Fruit fly (Drosophila melanogaster): ENCODE measurements around the gene RpL30.
A peak's percentile ranks its signal among the peaks of the same experiment; 100 is the strongest.

RpL30 gene

dm6 chr2L:19051534-19052100 lies 42.5 kb upstream of the RpL30 start, which contains the start of gene Rpn3 (continued):
- TF ChIP-seq CG7786 (GFP tag; optimal IDR thresholded peaks at IDR 0.05), result peak; percentile 83
- TF ChIP-seq CG17829 (tag; optimal IDR thresholded peaks at IDR 0.05), result peak; percentile 88
- TF ChIP-seq insv (GFP tag; optimal IDR thresholded peaks at IDR 0.05), result no peak
- TF ChIP-seq CG7271 (tag; optimal IDR thresholded peaks at IDR 0.05), result peak; percentile 63
- peak; percentile 13 for TF ChIP-seq Fer2 (tag; optimal IDR thresholded peaks at IDR 0.05)
- no peak for TF ChIP-seq CG6813 (GFP tag; optimal IDR thresholded peaks at IDR 0.05)
- peak; percentile 64 for TF ChIP-seq CG9876 (GFP tag; optimal IDR thresholded peaks at IDR 0.05)
- TF ChIP-seq Sry-δ (GFP tag; optimal IDR thresholded peaks at IDR 0.05), result peak; percentile 65
- TF ChIP-seq MTF-1 (GFP tag; optimal IDR thresholded peaks at IDR 0.05; ENCODE audit: borderline replicate concordance), result no peak
- TF ChIP-seq Doc2 (GFP tag; IDR thresholded peaks at IDR 0.05), result 0 out of 2 replicates have a peak, but pooled peaks have one; percentile 12
- peak; percentile 74 for TF ChIP-seq Mad (GFP tag; optimal IDR thresholded peaks at IDR 0.05)
- TF ChIP-seq HmgZ (tag; optimal IDR thresholded peaks at IDR 0.05), result peak; percentile 86
- 0 out of 2 replicates have a peak, but pooled peaks have one; percentile 63 for TF ChIP-seq sim (GFP tag; IDR thresholded peaks at IDR 0.05)
- TF ChIP-seq CG3281 (GFP tag; optimal IDR thresholded peaks at IDR 0.05), result peak; percentile 80
- TF ChIP-seq en (GFP tag; optimal IDR thresholded peaks at IDR 0.05), result peak; percentile 56
- peak; percentile 64 for TF ChIP-seq fd3F (GFP tag; optimal IDR thresholded peaks at IDR 0.05)
- TF ChIP-seq Gsc (GFP tag; IDR thresholded peaks at IDR 0.05), result peak; percentile 19; the same call in 1 of the 2 replicates
- TF ChIP-seq CG6683 (GFP tag; optimal IDR thresholded peaks at IDR 0.05), result peak; percentile 27
- TF ChIP-seq CG32772 (GFP tag; IDR thresholded peaks at IDR 0.05), result peak; percentile 87
- peak; percentile 84 for TF ChIP-seq ind (GFP tag; optimal IDR thresholded peaks at IDR 0.05)
- no peak for TF ChIP-seq CG14965 (GFP tag; optimal IDR thresholded peaks at IDR 0.05; ENCODE audit: borderline replicate concordance)
- TF ChIP-seq Med (GFP tag), result peak; percentile 96
- peak; percentile 84 for TF ChIP-seq CG10366 (GFP tag; IDR thresholded peaks at IDR 0.05)
- TF ChIP-seq crol (GFP tag; IDR thresholded peaks at IDR 0.05), result 0 out of 2 replicates have a peak, but pooled peaks have one; percentile 30
- 0 out of 4 replicates have a peak, but pooled peaks have one; percentile 69 for TF ChIP-seq chinmo (GFP tag; IDR thresholded peaks at IDR 0.05; ENCODE audit: partially characterized antibody)
- peak; percentile 86 for TF ChIP-seq ranshi (GFP tag; IDR thresholded peaks at IDR 0.05)
- no peak for TF ChIP-seq tll (GFP tag; optimal IDR thresholded peaks at IDR 0.05)
- TF ChIP-seq hb (GFP tag; IDR thresholded peaks at IDR 0.05; ENCODE audit: partially characterized antibody), result peak; percentile 68; the same call in 2 of the 3 replicates
- TF ChIP-seq ac (GFP tag; optimal IDR thresholded peaks at IDR 0.05), result no peak
- TF ChIP-seq CG8290 (GFP tag; optimal IDR thresholded peaks at IDR 0.05), result peak; percentile 77
- no peak for TF ChIP-seq CG8290 (tag; optimal IDR thresholded peaks at IDR 0.05)
- peak; percentile 62 for TF ChIP-seq CG2202 (tag; optimal IDR thresholded peaks at IDR 0.05)
- peak; percentile 71 for TF ChIP-seq trh (GFP tag; optimal IDR thresholded peaks at IDR 0.05)
- peak; percentile 86 for TF ChIP-seq CG17359 (tag; optimal IDR thresholded peaks at IDR 0.05)
- peak; percentile 20; the same call in 1 of the 3 replicates for TF ChIP-seq Mrtf (GFP tag; IDR thresholded peaks at IDR 0.05)
- peak; percentile 16 for TF ChIP-seq CG10543 (GFP tag; optimal IDR thresholded peaks at IDR 0.05)
- peak; percentile 24 for TF ChIP-seq luna (GFP tag; optimal IDR thresholded peaks at IDR 0.05)
- peak; percentile 75 for TF ChIP-seq tx (GFP tag; optimal IDR thresholded peaks at IDR 0.05)
- peak; percentile 91 for TF ChIP-seq CG6689 (GFP tag; IDR thresholded peaks at IDR 0.05)
- no peak for TF ChIP-seq pita (GFP tag; optimal IDR thresholded peaks at IDR 0.05)
- TF ChIP-seq CG9932 (GFP tag; IDR thresholded peaks at IDR 0.05), result peak; percentile 88
- TF ChIP-seq Abd-B (GFP tag; optimal IDR thresholded peaks at IDR 0.05), result peak; percentile 77
- peak; percentile 84 for TF ChIP-seq Xbp1 (GFP tag; optimal IDR thresholded peaks at IDR 0.05)
- peak; percentile 77 to 90 for TF ChIP-seq dpn (GFP tag; optimal IDR thresholded peaks at IDR 0.05)
- peak; percentile 88 for TF ChIP-seq phol (tag; optimal IDR thresholded peaks at IDR 0.05)
- peak; percentile 15 for TF ChIP-seq CG7987 (GFP tag; optimal IDR thresholded peaks at IDR 0.05)
- TF ChIP-seq CG17385 (GFP tag; optimal IDR thresholded peaks at IDR 0.05), result peak; percentile 97
- TF ChIP-seq knrl (GFP tag; IDR thresholded peaks at IDR 0.05; ENCODE audit: partially characterized antibody), result peak; percentile 65
- no peak for TF ChIP-seq gfzf (GFP tag; optimal IDR thresholded peaks at IDR 0.05)

Measured in whole organism, embryonic.